Worm (Caenorhabditis elegans) whole organism, L4 larva: Measurements from ENCODE around the gene C24H10.4.

Experiments
- F49E8.2 ChIP-seq: sonication (generic microtip); optimal IDR thresholded peaks from 2 replicates; lab custom pipeline; 2016; ENCODE audit warnings: missing compliant biosample characterization, mild to moderate bottlenecking, missing genetic modification characterization, borderline replicate concordance
- Y105C5A.15 ChIP-seq: fragments of 200-800 bp; sonication (Bioruptor generic); IDR thresholded peaks from 2 replicates; pipeline ENCODE4 v1.3.6; 2022; ENCODE audit warnings: missing genetic modification characterization, missing compliant biosample characterization
- Y75B8A.6 ChIP-seq: fragments of 200-800 bp; sonication (Bioruptor generic); IDR thresholded peaks from 2 replicates; pipeline ENCODE4 v1.3.6; 2022; ENCODE audit warnings: missing genetic modification reagents, missing genetic modification characterization, missing compliant biosample characterization
- ZK337.2 ChIP-seq: fragments of 200-800 bp; sonication (Bioruptor generic); IDR thresholded peaks from 2 replicates; pipeline ENCODE4 v1.3.6; 2022; ENCODE audit warnings: missing genetic modification reagents, missing genetic modification characterization, missing compliant biosample characterization
- ZK546.5 ChIP-seq, 2 experiments: sonication (generic microtip); optimal IDR thresholded peaks; 2 replicates each; lab custom pipeline; 2017; ENCODE audit warnings: missing biosample characterization in 2 of 2, missing genetic modification characterization in 2 of 2
- aly-2 ChIP-seq: sonication (generic microtip); optimal IDR thresholded peaks from 2 replicates; lab custom pipeline; 2018; ENCODE audit warnings: missing biosample characterization, missing genetic modification characterization
- arid-1 ChIP-seq: fragments of 200-800 bp; sonication (Bioruptor generic); conservative IDR thresholded peaks from 2 replicates; pipeline ENCODE4 v1.3.6; 2022; ENCODE audit warnings: missing genetic modification reagents, missing genetic modification characterization, missing compliant biosample characterization
- attf-4 ChIP-seq: sonication (generic microtip); optimal IDR thresholded peaks from 3 replicates; lab custom pipeline; 2017; ENCODE audit warnings: missing biosample characterization, missing genetic modification characterization
- ceh-28 ChIP-seq: fragments of 150-350 bp; optimal IDR thresholded peaks from 2 replicates; lab custom pipeline; 2014; ENCODE audit warnings: missing biosample characterization, missing genetic modification reagents, missing genetic modification characterization
- ceh-32 ChIP-seq: sonication (generic microtip); optimal IDR thresholded peaks from 2 replicates; lab custom pipeline; 2016; ENCODE audit warnings: mild to moderate bottlenecking, missing genetic modification characterization, missing compliant biosample characterization; ENCODE audit not compliant: poor library complexity
- ces-1 ChIP-seq: fragments of 150-350 bp; sonication (generic microtip); optimal IDR thresholded peaks from 4 replicates; lab custom pipeline; 2014; ENCODE audit warnings: missing biosample characterization, missing genetic modification reagents, missing genetic modification characterization
- cey-2 ChIP-seq: sonication (generic microtip); optimal IDR thresholded peaks from 3 replicates; lab custom pipeline; 2017; ENCODE audit warnings: missing genetic modification characterization, mild to moderate bottlenecking, missing compliant biosample characterization, antibody characterized with exemption, borderline replicate concordance; ENCODE audit not compliant: insufficient read depth
- daf-16 ChIP-seq, 3 experiments: sonication (generic microtip); optimal IDR thresholded peaks; 2 replicates each; lab custom pipeline; 2016 to 2017; ENCODE audit warnings: missing genetic modification characterization in 3 of 3, missing genetic modification reagents in 3 of 3, mild to moderate bottlenecking in 2 of 3, missing compliant biosample characterization in 2 of 3, missing biosample characterization in 1 of 3, moderate library complexity in 1 of 3
- dmd-6 ChIP-seq: fragments of 200-800 bp; sonication (Bioruptor generic); IDR thresholded peaks from 2 replicates; pipeline ENCODE4 v1.3.6; 2022; ENCODE audit warnings: missing genetic modification reagents, missing genetic modification characterization, missing compliant biosample characterization
- dmd-8 ChIP-seq: fragments of 200-800 bp; sonication (Bioruptor generic); IDR thresholded peaks from 2 replicates; pipeline ENCODE4 v1.3.6; 2022; ENCODE audit warnings: missing genetic modification characterization, missing compliant biosample characterization
- dpl-1 ChIP-seq: fragments of 150-350 bp; optimal IDR thresholded peaks from 2 replicates; lab custom pipeline; 2014; ENCODE audit warnings: missing biosample characterization, missing genetic modification reagents, missing genetic modification characterization
- dve-1 ChIP-seq: sonication (generic microtip); optimal IDR thresholded peaks from 2 replicates; lab custom pipeline; 2017; ENCODE audit warnings: antibody characterized with exemption, mild to moderate bottlenecking, missing genetic modification characterization, missing compliant biosample characterization; ENCODE audit not compliant: insufficient read depth
- hif-1 ChIP-seq, 2 experiments: sonication (generic microtip); optimal IDR thresholded peaks; 2 replicates each; lab custom pipeline; 2016 to 2017; ENCODE audit warnings: missing compliant biosample characterization in 2 of 2, missing genetic modification characterization in 2 of 2, missing genetic modification reagents in 2 of 2, missing genotype in 2 of 2, mild to moderate bottlenecking in 1 of 2
- hlh-11 ChIP-seq: fragments of 200-800 bp; sonication (Bioruptor generic); optimal IDR thresholded peaks from 2 replicates; lab custom pipeline; 2018; ENCODE audit warnings: mild to moderate bottlenecking, missing genetic modification characterization, missing compliant biosample characterization
- hlh-30 ChIP-seq: sonication (generic microtip); optimal IDR thresholded peaks from 2 replicates; lab custom pipeline; 2017; ENCODE audit warnings: antibody characterized with exemption, mild to moderate bottlenecking, missing genetic modification characterization, missing compliant biosample characterization; ENCODE audit not compliant: insufficient read depth
- hmg-1.1 ChIP-seq: fragments of 200-800 bp; sonication (Bioruptor generic); IDR thresholded peaks from 2 replicates; pipeline ENCODE4 v1.3.6; 2022; ENCODE audit warnings: missing genetic modification reagents, missing genetic modification characterization, missing compliant biosample characterization
- jun-1 ChIP-seq: fragments of 150-350 bp; optimal IDR thresholded peaks from 2 replicates; lab custom pipeline; 2014; ENCODE audit warnings: missing biosample characterization, missing genetic modification reagents, missing genetic modification characterization
- lim-7 ChIP-seq: fragments of 200-800 bp; sonication (Bioruptor generic); IDR thresholded peaks from 2 replicates; pipeline ENCODE4 v1.3.6; 2022; ENCODE audit warnings: missing genetic modification characterization, missing compliant biosample characterization
- lin-1 ChIP-seq: fragments of 200-800 bp; sonication (Bioruptor generic); IDR thresholded peaks from 2 replicates; pipeline ENCODE4 v1.3.6; 2022; ENCODE audit warnings: missing genetic modification reagents, missing genetic modification characterization, missing compliant biosample characterization
- lin-29 ChIP-seq: fragments of 200-800 bp; sonication (Bioruptor generic); IDR thresholded peaks from 2 replicates; pipeline ENCODE4 v1.3.6; 2022; ENCODE audit warnings: missing genetic modification reagents, missing genetic modification characterization, missing compliant biosample characterization
- lir-3 ChIP-seq: sonication (generic microtip); optimal IDR thresholded peaks from 2 replicates; lab custom pipeline; 2016; ENCODE audit warnings: mild to moderate bottlenecking, missing genetic modification characterization, missing compliant biosample characterization
- lsy-2 ChIP-seq, 2 experiments: fragments of 150-350 bp in 1 of 2; sonication (generic microtip) in 1 of 2; optimal IDR thresholded peaks; 2 replicates each; lab custom pipeline; 2014 to 2017; ENCODE audit warnings: missing biosample characterization in 2 of 2, missing genetic modification characterization in 2 of 2
- madf-9 ChIP-seq: fragments of 200-800 bp; sonication (Bioruptor generic); conservative IDR thresholded peaks from 2 replicates; pipeline ENCODE4 v1.3.6; 2022; ENCODE audit warnings: missing genetic modification reagents, missing genetic modification characterization, missing compliant biosample characterization
- mdt-29 ChIP-seq: fragments of 200-800 bp; sonication (Bioruptor generic); IDR thresholded peaks from 2 replicates; pipeline ENCODE4 v1.3.6; 2022; ENCODE audit warnings: missing genetic modification reagents, missing genetic modification characterization, missing compliant biosample characterization
- mxl-3 ChIP-seq: fragments of 200-800 bp; sonication (Bioruptor generic); optimal IDR thresholded peaks from 2 replicates; lab custom pipeline; 2018; ENCODE audit warnings: mild to moderate bottlenecking, missing genetic modification characterization, missing compliant biosample characterization
- nhr-10 ChIP-seq: fragments of 150-350 bp; optimal IDR thresholded peaks from 2 replicates; lab custom pipeline; 2014; ENCODE audit warnings: missing biosample characterization, missing genetic modification characterization
- nhr-102 ChIP-seq: sonication (generic microtip); optimal IDR thresholded peaks from 2 replicates; lab custom pipeline; 2016; ENCODE audit warnings: mild to moderate bottlenecking, missing genetic modification characterization, moderate library complexity, missing compliant biosample characterization
- nhr-11 ChIP-seq: fragments of 150-350 bp; optimal IDR thresholded peaks from 2 replicates; lab custom pipeline; 2014; ENCODE audit warnings: missing biosample characterization, missing genetic modification characterization
- nhr-111 ChIP-seq: fragments of 200-800 bp; sonication (Bioruptor generic); optimal IDR thresholded peaks from 2 replicates; lab custom pipeline; 2018; ENCODE audit warnings: mild to moderate bottlenecking, missing genetic modification characterization, missing compliant biosample characterization
- nhr-237 ChIP-seq: sonication (generic microtip); optimal IDR thresholded peaks from 2 replicates; lab custom pipeline; 2017; ENCODE audit warnings: missing biosample characterization, missing genetic modification characterization
- nhr-41 ChIP-seq: fragments of 200-800 bp; sonication (Bioruptor generic); IDR thresholded peaks from 2 replicates; pipeline ENCODE4 v1.3.6; 2022; ENCODE audit warnings: missing genetic modification reagents, missing genetic modification characterization, missing compliant biosample characterization
- nhr-42 ChIP-seq: fragments of 200-800 bp; sonication (Bioruptor generic); IDR thresholded peaks from 2 replicates; pipeline ENCODE4 v1.3.6; 2022; ENCODE audit warnings: missing genetic modification characterization, missing compliant biosample characterization
- nhr-76 ChIP-seq: fragments of 150-350 bp; optimal IDR thresholded peaks from 2 replicates; lab custom pipeline; 2014; ENCODE audit warnings: missing biosample characterization, missing genetic modification characterization
- pha-4 ChIP-seq, 2 experiments: fragments of 150-350 bp in 1 of 2; fragments of 200-800 bp in 1 of 2; sonication (Bioruptor generic) in 1 of 2; IDR thresholded peaks in 1 of 2; optimal IDR thresholded peaks in 1 of 2; 2 replicates each; pipeline versions ENCODE4 v1.3.6 to Lab custom; 2014 to 2022; ENCODE audit warnings: missing genetic modification characterization in 2 of 2, missing genetic modification reagents in 2 of 2, missing biosample characterization in 1 of 2, missing compliant biosample characterization in 1 of 2
- pqm-1 ChIP-seq: sonication (generic microtip); optimal IDR thresholded peaks from 2 replicates; lab custom pipeline; 2017; ENCODE audit warnings: missing biosample characterization, missing genetic modification characterization
- sdz-12 ChIP-seq: fragments of 200-800 bp; sonication (Bioruptor generic); optimal IDR thresholded peaks from 2 replicates; lab custom pipeline; 2018; ENCODE audit warnings: mild to moderate bottlenecking, missing genetic modification characterization, missing compliant biosample characterization
- set-16 ChIP-seq: fragments of 200-800 bp; sonication (Bioruptor generic); IDR thresholded peaks from 2 replicates; pipeline ENCODE4 v1.3.6; 2022; ENCODE audit warnings: missing genetic modification reagents, missing genetic modification characterization, missing compliant biosample characterization
- spr-3 ChIP-seq: fragments of 200-800 bp; sonication (Bioruptor generic); optimal IDR thresholded peaks from 2 replicates; lab custom pipeline; 2018; ENCODE audit warnings: mild to moderate bottlenecking, missing genetic modification characterization, missing compliant biosample characterization
- tag-97 ChIP-seq: fragments of 200-800 bp; sonication (Bioruptor generic); IDR thresholded peaks from 2 replicates; pipeline ENCODE4 v1.3.6; 2022; ENCODE audit warnings: missing genetic modification characterization, missing compliant biosample characterization
- unc-39 ChIP-seq: sonication (generic microtip); optimal IDR thresholded peaks from 2 replicates; lab custom pipeline; 2017; ENCODE audit warnings: missing biosample characterization, missing genetic modification characterization
- vab-7 ChIP-seq: fragments of 200-800 bp; sonication (Bioruptor generic); IDR thresholded peaks from 2 replicates; pipeline ENCODE4 v1.3.6; 2022; ENCODE audit warnings: missing genetic modification reagents, missing genetic modification characterization, missing compliant biosample characterization
- zag-1 ChIP-seq: fragments of 150-350 bp; optimal IDR thresholded peaks from 2 replicates; lab custom pipeline; 2014; ENCODE audit warnings: missing biosample characterization, missing genetic modification characterization
- zip-11 ChIP-seq: fragments of 200-800 bp; sonication (Bioruptor generic); IDR thresholded peaks from 2 replicates; pipeline ENCODE4 v1.3.6; 2022; ENCODE audit warnings: missing genetic modification characterization, missing compliant biosample characterization
- ztf-7 ChIP-seq: fragments of 150-350 bp; optimal IDR thresholded peaks from 2 replicates; lab custom pipeline; 2014; ENCODE audit warnings: missing biosample characterization, missing genetic modification characterization

Gene C24H10.4

DNA sequence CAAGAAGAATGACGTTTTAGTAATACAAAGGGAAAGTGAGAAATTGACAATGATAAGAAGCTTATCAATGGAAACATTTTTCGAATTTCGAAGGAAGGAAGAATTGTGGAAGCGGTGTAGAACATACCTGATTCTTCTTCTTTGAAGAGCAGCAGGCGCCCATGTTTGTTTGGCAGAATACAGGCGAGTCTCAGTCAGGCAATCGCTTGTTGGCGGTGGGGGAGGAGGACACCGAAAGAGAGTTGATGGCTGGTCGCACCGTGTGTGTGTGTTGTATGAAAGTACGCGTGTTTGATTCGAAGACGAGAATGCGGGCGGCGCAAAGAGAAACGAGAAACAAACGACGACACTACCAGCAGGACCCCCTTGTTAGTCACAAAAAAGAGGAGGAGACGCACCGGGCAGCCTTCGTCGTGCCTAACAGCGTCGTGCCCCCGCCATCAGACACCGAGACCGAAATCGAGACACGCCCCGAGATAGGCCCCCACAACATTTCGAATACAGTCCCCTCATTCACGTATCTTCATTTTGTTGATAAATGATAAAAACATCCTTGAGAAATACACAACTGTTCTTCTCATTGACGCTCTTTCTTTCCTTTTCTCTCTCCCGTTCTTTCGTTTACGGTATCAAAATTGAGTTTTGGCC is 18.8 kb upstream of the C24H10.4 start, which contains the start of gene cal-5 (continued):
- TF ChIP-seq nhr-41 (GFP tag; lab: Robert Waterston, UW) (no peak), vab-7 (GFP tag; lab: Robert Waterston, UW) (no peak), zag-1 (no peak), nhr-102 (tag; lab: Kevin White, UChicago) (no peak), lin-1 (GFP tag; lab: Robert Waterston, UW) (peak; percentile 47; the same call in 1 of the 2 replicates), dpl-1 (peak; percentile 4), nhr-111 (no peak), set-16 (GFP tag; lab: Robert Waterston, UW) (peak; percentile 54), Y105C5A.15 (GFP tag; lab: Robert Waterston, UW) (no peak), ceh-28 (no peak), dmd-8 (GFP tag; lab: Robert Waterston, UW) (no peak), hlh-30 (tag; lab: Kevin White, UChicago) (no peak), dmd-6 (GFP tag; lab: Robert Waterston, UW) (peak; percentile 74), daf-16 (GFP tag; optimal IDR thresholded peaks at IDR 0.05; lab: Kevin White, UChicago) (no peak), daf-16 (tag; optimal IDR thresholded peaks at IDR 0.05; lab: Kevin White, UChicago) (peak; percentile 64), lir-3 (tag; lab: Kevin White, UChicago) (no peak), nhr-10 (no peak), dve-1 (tag; lab: Kevin White, UChicago) (peak; percentile 2), pha-4 (GFP tag; IDR thresholded peaks at IDR 0.05; lab: Robert Waterston, UW) (no peak; the same call in 1 of the 2 replicates), pha-4 (tag; optimal IDR thresholded peaks at IDR 0.05; lab: Kevin White, UChicago) (no peak), pqm-1 (tag; lab: Kevin White, UChicago) (peak; percentile 66), arid-1 (GFP tag; lab: Robert Waterston, UW) (no peak), sdz-12 (GFP tag; lab: Kevin White, UChicago) (no peak), cey-2 (tag; lab: Kevin White, UChicago) (no peak), hlh-11 (tag; lab: Kevin White, UChicago) (peak; percentile 79), hif-1 (tag; optimal IDR thresholded peaks at IDR 0.05; lab: Kevin White, UChicago) (no peak), unc-39 (tag; lab: Kevin White, UChicago) (no peak), hmg-1.1 (GFP tag; lab: Robert Waterston, UW) (peak; percentile 24; the same call in 1 of the 2 replicates), F49E8.2 (tag; lab: Kevin White, UChicago) (no peak), aly-2 (tag; lab: Kevin White, UChicago) (no peak), ZK546.5 (tag; optimal IDR thresholded peaks at IDR 0.05; lab: Kevin White, UChicago) (no peak), spr-3 (no peak), madf-9 (GFP tag; lab: Robert Waterston, UW) (no peak), jun-1 (tag; lab: Kevin White, UChicago) (no peak), tag-97 (no peak), zip-11 (GFP tag; lab: Robert Waterston, UW) (no peak), nhr-237 (tag; lab: Kevin White, UChicago) (no peak), ces-1 (no peak), Y75B8A.6 (no peak), nhr-42 (GFP tag; lab: Robert Waterston, UW) (0 out of 2 replicates have a peak, but pooled peaks have one; percentile 31), lim-7 (GFP tag; lab: Robert Waterston, UW) (no peak), mxl-3 (GFP tag; lab: Kevin White, UChicago) (peak; percentile 94), nhr-76 (tag; lab: Kevin White, UChicago) (no peak), attf-4 (tag; lab: Kevin White, UChicago) (no peak), ceh-32 (no peak), lsy-2 (tag; optimal IDR thresholded peaks at IDR 0.05; lab: Kevin White, UChicago) (no peak), nhr-11 (tag; lab: Kevin White, UChicago) (no peak), ZK337.2 (GFP tag; lab: Robert Waterston, UW) (0 out of 2 replicates have a peak, but pooled peaks have one; percentile 13), ztf-7 (tag; lab: Kevin White, UChicago) (no peak), mdt-29 (no peak), lin-29 (GFP tag; lab: Robert Waterston, UW) (no peak)
